Worm (Caenorhabditis elegans): ENCODE results near the gene srw-67.

DNA sequence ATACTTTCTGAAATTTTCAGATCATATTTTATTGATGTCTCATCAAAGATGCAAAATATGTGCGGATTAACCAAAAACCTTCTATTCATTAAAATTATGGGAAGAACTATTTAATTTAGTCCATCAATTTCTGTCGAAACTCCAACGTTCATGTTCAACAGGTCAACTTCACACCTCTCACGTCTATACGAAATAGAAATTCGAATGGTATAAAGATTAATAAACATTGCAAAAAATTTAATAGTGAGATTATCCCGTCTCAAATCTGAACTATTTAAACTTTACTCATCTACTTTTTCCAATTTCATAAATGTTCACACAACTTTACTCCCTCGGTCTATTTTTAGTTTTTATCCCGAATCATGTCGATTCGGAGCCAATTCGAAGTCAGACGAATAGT, 7.9 kb upstream of the srw-67 start, which contains the start of gene R13D7.2:
- TF ChIP-seq mep-1 (tag; optimal IDR thresholded peaks at IDR 0.05) (no peak), ceh-88 (GFP tag; IDR thresholded peaks at IDR 0.05) (no peak), nhr-237 (tag; optimal IDR thresholded peaks at IDR 0.05) (no peak), ama-1 (optimal IDR thresholded peaks at IDR 0.05) (no peak), ztf-11 (tag; optimal IDR thresholded peaks at IDR 0.05) (no peak), unc-62 (GFP tag; optimal IDR thresholded peaks at IDR 0.05) (no peak), lin-14 (GFP tag; optimal IDR thresholded peaks at IDR 0.05) (no peak)

All from whole organism, L1 larva.